Worm (Caenorhabditis elegans): Measurements from ENCODE around the gene clec-32.

ce11 chrV:16811841-16812240, 49.8 kb downstream of the clec-32 start:
- TF ChIP-seq nhr-232 (tag; optimal IDR thresholded peaks at IDR 0.05) (no peak), pat-9 (tag; optimal IDR thresholded peaks at IDR 0.05) (no peak)

All from whole organism, late embryonic.